Fruit fly (Drosophila melanogaster): Measurements from ENCODE around the gene CG3939.

Gene CG3939

DNA sequence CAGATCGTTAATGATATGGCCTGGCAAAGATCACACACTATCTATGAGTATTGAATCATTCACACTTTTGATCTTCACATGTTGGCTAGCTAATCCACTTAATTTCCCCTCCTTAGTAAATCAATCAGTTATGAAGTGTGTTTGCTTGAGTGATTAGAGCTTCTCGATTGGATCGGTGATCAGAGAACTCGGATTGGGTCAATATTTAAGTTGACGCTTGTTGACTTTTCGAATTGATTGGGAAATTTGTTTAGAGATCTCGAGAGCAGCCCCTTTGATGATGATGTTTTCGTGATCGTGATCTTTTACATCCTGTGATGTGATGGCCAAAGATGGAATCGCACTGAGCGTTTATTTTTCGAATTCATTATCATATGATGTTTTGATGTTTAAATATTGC is 13.6 kb downstream of the CG3939 start (continued):
- TF ChIP-seq tin (GFP tag; optimal IDR thresholded peaks at IDR 0.05) (no peak), CG10654 (GFP tag; optimal IDR thresholded peaks at IDR 0.05) (peak; percentile 15), HLHmδ (GFP tag; optimal IDR thresholded peaks at IDR 0.05) (peak; percentile 72), ci (GFP tag; IDR thresholded peaks at IDR 0.05) (peak; percentile 50; the same call in 2 of the 3 replicates), CG10979 (tag; optimal IDR thresholded peaks at IDR 0.05) (no peak), Dfd (GFP tag; optimal IDR thresholded peaks at IDR 0.05) (no peak), Adf1 (GFP tag; IDR thresholded peaks at IDR 0.05) (no peak), Max (GFP tag; optimal IDR thresholded peaks at IDR 0.05) (no peak), jing (GFP tag; optimal IDR thresholded peaks at IDR 0.05) (no peak), crp (GFP tag; optimal IDR thresholded peaks at IDR 0.05) (no peak), zen (tag; optimal IDR thresholded peaks at IDR 0.05) (no peak), da (GFP tag; optimal IDR thresholded peaks at IDR 0.05) (no peak), cas (GFP tag; IDR thresholded peaks at IDR 0.05) (no peak), Hand (GFP tag; optimal IDR thresholded peaks at IDR 0.05) (no peak), ham (GFP tag; IDR thresholded peaks at IDR 0.05) (no peak), Trl (optimal IDR thresholded peaks at IDR 0.05) (no peak), Trl (GFP tag; optimal IDR thresholded peaks at IDR 0.05) (peak; percentile 66), chm (GFP tag; IDR thresholded peaks at IDR 0.05) (no peak), Doc2 (GFP tag; IDR thresholded peaks at IDR 0.05) (no peak), jigr1 (GFP tag; IDR thresholded peaks at IDR 0.05) (no peak), CG16815 (GFP tag; optimal IDR thresholded peaks at IDR 0.05) (no peak), CG10209 (GFP tag; optimal IDR thresholded peaks at IDR 0.05) (peak; percentile 60), emc (GFP tag; optimal IDR thresholded peaks at IDR 0.05) (no peak), fru (optimal IDR thresholded peaks at IDR 0.05) (no peak), CG17612 (GFP tag; IDR thresholded peaks at IDR 0.05) (no peak), sna (GFP tag; IDR thresholded peaks at IDR 0.05; ENCODE audit: partially characterized antibody) (no peak), Stat92E (GFP tag; optimal IDR thresholded peaks at IDR 0.05) (no peak), CG17186 (GFP tag; optimal IDR thresholded peaks at IDR 0.05) (no peak), dysf (GFP tag; IDR thresholded peaks at IDR 0.05) (no peak), dimm (GFP tag; IDR thresholded peaks at IDR 0.05) (no peak), Six4 (GFP tag; optimal IDR thresholded peaks at IDR 0.05) (peak; percentile 32), CG2202 (tag; optimal IDR thresholded peaks at IDR 0.05) (peak; percentile 33), CG5245 (GFP tag; optimal IDR thresholded peaks at IDR 0.05) (no peak), Atf6 (GFP tag; IDR thresholded peaks at IDR 0.05) (peak; percentile 43), CG32532 (GFP tag; IDR thresholded peaks at IDR 0.05) (no peak; the same call in 1 of the 2 replicates), lov (optimal IDR thresholded peaks at IDR 0.05) (no peak), lov (GFP tag; IDR thresholded peaks at IDR 0.05) (no peak), CG7745 (tag; optimal IDR thresholded peaks at IDR 0.05) (no peak), scrt (GFP tag; optimal IDR thresholded peaks at IDR 0.05) (peak; percentile 5), stc (GFP tag; IDR thresholded peaks at IDR 0.05) (no peak; the same call in 1 of the 2 replicates), CG12942 (GFP tag; optimal IDR thresholded peaks at IDR 0.05) (no peak), CG10462 (GFP tag; optimal IDR thresholded peaks at IDR 0.05) (no peak), Ets97D (GFP tag; optimal IDR thresholded peaks at IDR 0.05) (no peak), CG15073 (GFP tag; optimal IDR thresholded peaks at IDR 0.05) (no peak), lbe (GFP tag; optimal IDR thresholded peaks at IDR 0.05) (no peak), CG7928 (GFP tag; optimal IDR thresholded peaks at IDR 0.05) (no peak), Opbp (GFP tag; IDR thresholded peaks at IDR 0.05; ENCODE audit: partially characterized antibody) (no peak), dmrt11E (tag; optimal IDR thresholded peaks at IDR 0.05) (no peak), otp (GFP tag; IDR thresholded peaks at IDR 0.05) (peak; percentile 75; the same call in 2 of the 3 replicates), run (tag; optimal IDR thresholded peaks at IDR 0.05) (no peak), tap (tag; optimal IDR thresholded peaks at IDR 0.05) (peak; percentile 47), odd (GFP tag; optimal IDR thresholded peaks at IDR 0.05) (peak; percentile 48), ind (GFP tag; optimal IDR thresholded peaks at IDR 0.05) (no peak)
